Worm (Caenorhabditis elegans) whole organism, late embryonic: ENCODE results near the gene nuo-4.

Source experiments
- C08G9.2 ChIP-seq: sonication (generic microtip); optimal IDR thresholded peaks from 2 replicates; lab custom pipeline; 2016; ENCODE audit warnings: mild to moderate bottlenecking, missing genetic modification characterization, moderate library complexity, missing compliant biosample characterization
- K02D7.2 ChIP-seq: sonication (generic microtip); optimal IDR thresholded peaks from 2 replicates; lab custom pipeline; 2017; ENCODE audit warnings: mild to moderate bottlenecking, missing genetic modification characterization, missing compliant biosample characterization
- Y22D7AL.16 ChIP-seq: sonication (generic microtip); optimal IDR thresholded peaks from 2 replicates; lab custom pipeline; 2016; ENCODE audit warnings: missing genetic modification characterization, missing compliant biosample characterization
- ahr-1 ChIP-seq: sonication (generic microtip); optimal IDR thresholded peaks from 2 replicates; lab custom pipeline; 2016; ENCODE audit warnings: missing genetic modification characterization, missing compliant biosample characterization
- ama-1 ChIP-seq: fragments of 150-350 bp; optimal IDR thresholded peaks from 2 replicates; lab custom pipeline; 2014
- ceh-18 ChIP-seq: sonication (generic microtip); optimal IDR thresholded peaks from 2 replicates; lab custom pipeline; 2016; ENCODE audit warnings: missing genetic modification characterization, missing compliant biosample characterization
- ceh-19 ChIP-seq: fragments of 200-800 bp; sonication (Bioruptor generic); optimal IDR thresholded peaks from 2 replicates; lab custom pipeline; 2018; ENCODE audit warnings: mild to moderate bottlenecking, missing genetic modification characterization, missing compliant biosample characterization
- ceh-34 ChIP-seq: sonication (generic microtip); optimal IDR thresholded peaks from 2 replicates; lab custom pipeline; 2016; ENCODE audit warnings: mild to moderate bottlenecking, missing genetic modification characterization, missing compliant biosample characterization
- ceh-45 ChIP-seq: fragments of 200-800 bp; sonication (Bioruptor generic); IDR thresholded peaks from 2 replicates; pipeline ENCODE4 v1.3.6; 2022; ENCODE audit warnings: missing genetic modification reagents, missing genetic modification characterization, missing compliant biosample characterization
- ceh-48 ChIP-seq: sonication (generic microtip); optimal IDR thresholded peaks from 2 replicates; lab custom pipeline; 2016; ENCODE audit warnings: missing genetic modification characterization, inconsistent platforms, missing compliant biosample characterization
- ceh-6 ChIP-seq: fragments of 200-800 bp; sonication (Bioruptor generic); optimal IDR thresholded peaks from 2 replicates; lab custom pipeline; 2018; ENCODE audit warnings: mild to moderate bottlenecking, missing genetic modification characterization, missing compliant biosample characterization
- che-1 ChIP-seq: sonication (generic microtip); optimal IDR thresholded peaks from 2 replicates; lab custom pipeline; 2016; ENCODE audit warnings: mild to moderate bottlenecking, missing genetic modification characterization, missing compliant biosample characterization
- dmd-4 ChIP-seq: sonication (generic microtip); optimal IDR thresholded peaks from 2 replicates; lab custom pipeline; 2016; ENCODE audit warnings: borderline replicate concordance, missing genetic modification characterization, missing compliant biosample characterization
- elt-2 ChIP-seq: sonication (generic microtip); optimal IDR thresholded peaks from 2 replicates; lab custom pipeline; 2016; ENCODE audit warnings: missing genetic modification reagents, missing genetic modification characterization, missing compliant biosample characterization
- elt-4 ChIP-seq: sonication (generic microtip); optimal IDR thresholded peaks from 2 replicates; lab custom pipeline; 2016; ENCODE audit warnings: missing genetic modification characterization, missing compliant biosample characterization
- ets-4 ChIP-seq: sonication (generic microtip); optimal IDR thresholded peaks from 2 replicates; lab custom pipeline; 2016; ENCODE audit warnings: missing genetic modification characterization, missing compliant biosample characterization
- eyg-1 ChIP-seq: sonication (generic microtip); optimal IDR thresholded peaks from 2 replicates; lab custom pipeline; 2016; ENCODE audit warnings: missing genotype, missing genetic modification characterization, missing compliant biosample characterization
- hlh-13 ChIP-seq: fragments of 200-800 bp; sonication (Bioruptor generic); optimal IDR thresholded peaks from 2 replicates; lab custom pipeline; 2018; ENCODE audit warnings: mild to moderate bottlenecking, missing genetic modification characterization, missing compliant biosample characterization
- hlh-15 ChIP-seq: sonication (generic microtip); optimal IDR thresholded peaks from 2 replicates; lab custom pipeline; 2016; ENCODE audit warnings: missing genetic modification characterization, missing compliant biosample characterization
- hlh-30 ChIP-seq: sonication (generic microtip); optimal IDR thresholded peaks from 2 replicates; lab custom pipeline; 2017; ENCODE audit warnings: antibody characterized with exemption, missing genetic modification characterization, missing compliant biosample characterization; ENCODE audit not compliant: insufficient read depth
- hlh-6 ChIP-seq: sonication (generic microtip); optimal IDR thresholded peaks from 2 replicates; lab custom pipeline; 2016; ENCODE audit warnings: missing genotype, missing genetic modification characterization, missing compliant biosample characterization
- hlh-8 ChIP-seq: sonication (generic microtip); optimal IDR thresholded peaks from 2 replicates; lab custom pipeline; 2016; ENCODE audit warnings: missing genotype, missing genetic modification characterization, missing compliant biosample characterization
- lim-6 ChIP-seq: sonication (generic microtip); optimal IDR thresholded peaks from 2 replicates; lab custom pipeline; 2016; ENCODE audit warnings: missing genetic modification characterization, missing compliant biosample characterization
- nfya-1 ChIP-seq: sonication (generic microtip); optimal IDR thresholded peaks from 2 replicates; lab custom pipeline; 2017; ENCODE audit warnings: missing genetic modification characterization, mild to moderate bottlenecking, missing compliant biosample characterization, antibody characterized with exemption, moderate library complexity
- odd-2 ChIP-seq: sonication (generic microtip); optimal IDR thresholded peaks from 2 replicates; lab custom pipeline; 2017; ENCODE audit warnings: antibody characterized with exemption, mild to moderate bottlenecking, missing genetic modification characterization, missing compliant biosample characterization
- pat-9 ChIP-seq: fragments of 200-800 bp; sonication (Bioruptor generic); optimal IDR thresholded peaks from 2 replicates; lab custom pipeline; 2018; ENCODE audit warnings: mild to moderate bottlenecking, missing genetic modification characterization, moderate library complexity, missing compliant biosample characterization
- pax-1 ChIP-seq: fragments of 150-350 bp; optimal IDR thresholded peaks from 2 replicates; lab custom pipeline; 2014; ENCODE audit warnings: missing biosample characterization, missing genetic modification characterization
- pqm-1 ChIP-seq: sonication (generic microtip); optimal IDR thresholded peaks from 2 replicates; lab custom pipeline; 2016; ENCODE audit warnings: missing genetic modification characterization, missing compliant biosample characterization
- pros-1 ChIP-seq: fragments of 150-350 bp; optimal IDR thresholded peaks from 2 replicates; lab custom pipeline; 2014; ENCODE audit warnings: missing biosample characterization, missing genetic modification reagents, missing genetic modification characterization
- ref-2 ChIP-seq: sonication (generic microtip); optimal IDR thresholded peaks from 2 replicates; lab custom pipeline; 2016; ENCODE audit warnings: missing genetic modification characterization, missing compliant biosample characterization
- rnt-1 ChIP-seq: sonication (generic microtip); optimal IDR thresholded peaks from 2 replicates; lab custom pipeline; 2016; ENCODE audit warnings: missing genetic modification characterization, missing compliant biosample characterization
- syd-9 ChIP-seq: sonication (generic microtip); optimal IDR thresholded peaks from 2 replicates; lab custom pipeline; 2016; ENCODE audit warnings: mild to moderate bottlenecking, missing genetic modification characterization, moderate library complexity, missing compliant biosample characterization
- ttx-3 ChIP-seq: sonication (generic microtip); optimal IDR thresholded peaks from 2 replicates; lab custom pipeline; 2016; ENCODE audit warnings: missing genetic modification reagents, missing genetic modification characterization, missing compliant biosample characterization
- unc-3 ChIP-seq, 2 experiments: fragments of 200-800 bp in 1 of 2; sonication (Bioruptor generic) in 1 of 2; sonication (generic microtip) in 1 of 2; conservative IDR thresholded peaks in 1 of 2; optimal IDR thresholded peaks in 1 of 2; 2 replicates each; pipeline versions ENCODE4 v1.3.6 to Lab custom; 2016 to 2022; ENCODE audit warnings: missing compliant biosample characterization in 2 of 2, missing genetic modification characterization in 2 of 2, missing genetic modification reagents in 1 of 2
- unc-42 ChIP-seq: sonication (generic microtip); optimal IDR thresholded peaks from 2 replicates; lab custom pipeline; 2016; ENCODE audit warnings: missing genotype, missing genetic modification characterization, missing compliant biosample characterization
- unc-55 ChIP-seq: sonication (generic microtip); optimal IDR thresholded peaks from 2 replicates; lab custom pipeline; 2017; ENCODE audit warnings: missing biosample characterization, missing genetic modification reagents, missing genetic modification characterization

Gene nuo-4

DNA sequence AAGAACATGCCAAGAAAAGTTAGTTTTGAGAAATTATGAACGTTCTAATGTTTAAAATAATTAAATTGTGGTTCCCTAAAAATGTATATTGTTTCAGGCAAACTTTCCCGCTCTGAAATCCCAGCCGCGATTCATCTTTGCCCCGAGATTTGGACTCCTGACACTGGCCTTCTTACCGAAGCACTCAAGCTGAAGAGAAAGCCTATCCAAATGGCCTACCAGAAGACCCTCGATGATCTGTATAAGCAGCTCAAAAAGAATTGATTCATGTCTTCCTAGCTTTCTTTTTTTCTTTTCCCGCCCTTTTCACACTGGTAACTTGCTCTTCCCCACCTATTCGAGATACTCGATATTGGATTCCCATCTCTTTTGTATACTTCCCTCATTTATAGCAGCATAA is 11.5 kb upstream of the nuo-4 start:
- TF ChIP-seq odd-2 (tag; lab: Kevin White, UChicago) (no peak), ref-2 (tag; lab: Kevin White, UChicago) (no peak), eyg-1 (tag; lab: Kevin White, UChicago) (no peak), ceh-19 (GFP tag; lab: Kevin White, UChicago) (no peak), unc-3 (GFP tag; conservative IDR thresholded peaks at IDR 0.05; lab: Robert Waterston, UW) (no peak), unc-3 (tag; optimal IDR thresholded peaks at IDR 0.05; lab: Kevin White, UChicago) (no peak), pqm-1 (no peak), K02D7.2 (tag; lab: Kevin White, UChicago) (no peak), ceh-6 (GFP tag; lab: Kevin White, UChicago) (no peak), ceh-48 (no peak), elt-4 (tag; lab: Kevin White, UChicago) (no peak), ceh-18 (tag; lab: Kevin White, UChicago) (no peak), lim-6 (tag; lab: Kevin White, UChicago) (no peak)

DNA sequence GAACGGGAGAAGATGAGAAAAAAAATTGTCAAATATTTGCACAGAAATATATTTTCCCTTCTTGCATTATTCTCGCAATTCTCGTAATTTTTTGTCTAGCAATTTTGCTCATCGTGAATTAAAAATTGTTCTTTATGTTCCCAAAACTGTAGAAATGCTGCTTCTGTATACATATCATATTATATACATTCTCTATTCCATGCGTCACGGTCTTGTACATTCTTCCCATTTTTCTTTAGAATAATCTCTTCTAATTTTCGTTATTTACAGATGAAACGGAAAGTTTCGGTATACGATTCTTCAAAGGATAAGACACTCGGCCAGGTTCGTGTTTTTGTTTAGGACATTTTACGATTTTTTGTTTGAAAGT is 8.9 kb upstream of the nuo-4 start, which contains the start of gene acs-4:
TSS of gene acs-4 (plus strand) at position 271 of the 370 bp plus-strand sequence.
- TF ChIP-seq ahr-1 (tag; lab: Kevin White, UChicago), result no peak
- TF ChIP-seq hlh-15, result no peak
- no peak for TF ChIP-seq rnt-1 (tag; lab: Kevin White, UChicago)
- TF ChIP-seq syd-9, result no peak
- TF ChIP-seq unc-55 (GFP tag; lab: Kevin White, UChicago), result no peak
- no peak for TF ChIP-seq hlh-13 (GFP tag; lab: Kevin White, UChicago)
- TF ChIP-seq che-1, result no peak
- no peak for TF ChIP-seq ttx-3 (tag; lab: Kevin White, UChicago)
- no peak for TF ChIP-seq pax-1 (tag; lab: Kevin White, UChicago)
- TF ChIP-seq ets-4 (tag; lab: Kevin White, UChicago), result no peak
- no peak for TF ChIP-seq pat-9 (tag; lab: Kevin White, UChicago)
- TF ChIP-seq unc-42 (tag; lab: Kevin White, UChicago), result no peak
- no peak for TF ChIP-seq ceh-45 (GFP tag; lab: Robert Waterston, UW)

DNA sequence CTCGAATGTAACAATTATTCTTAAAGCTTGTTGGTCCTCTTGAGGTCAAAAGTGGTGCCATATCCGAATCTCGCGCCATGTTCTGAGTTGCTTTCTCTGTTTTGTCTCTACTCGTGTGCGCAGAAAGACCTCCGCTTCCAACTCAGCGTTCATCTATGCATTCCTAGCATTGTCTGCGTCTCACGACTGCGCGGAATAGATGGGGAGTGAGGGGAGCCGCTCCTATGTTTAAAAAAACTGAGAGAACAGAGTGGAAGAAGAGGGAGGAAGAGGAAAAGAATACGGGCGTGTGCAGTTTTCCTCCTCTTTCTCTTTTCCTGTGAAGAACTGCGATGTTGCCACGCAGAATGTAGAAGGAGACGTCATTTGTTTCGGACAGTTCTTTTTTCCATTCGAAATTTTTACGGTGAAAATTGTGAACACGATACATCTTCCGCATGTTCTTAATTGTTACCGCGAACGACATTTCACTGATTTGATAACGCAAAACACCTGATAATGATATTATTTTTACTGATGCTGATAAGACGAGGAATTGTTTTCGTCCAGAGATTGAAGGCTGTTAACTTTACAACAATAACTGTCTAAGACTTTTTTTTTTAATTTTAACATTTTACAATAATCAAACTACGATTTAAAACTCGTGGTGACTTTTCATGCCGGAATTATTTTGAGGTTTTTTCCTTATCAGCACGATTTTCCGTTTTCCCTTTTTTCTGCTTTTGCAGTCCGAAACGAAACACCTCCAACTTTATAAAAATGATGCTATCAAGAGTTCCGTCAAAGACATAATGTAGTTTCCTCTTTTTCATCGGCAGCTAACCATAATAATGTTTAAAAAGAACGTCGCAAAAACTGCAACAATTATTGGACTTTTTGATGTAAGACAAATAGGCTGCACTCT is 8.3 kb upstream of the nuo-4 start:
- TF ChIP-seq ceh-6 (GFP tag; lab: Kevin White, UChicago), result no peak
- TF ChIP-seq Y22D7AL.16, result no peak
- TF ChIP-seq hlh-8 (tag; lab: Kevin White, UChicago), result no peak
- TF ChIP-seq hlh-13 (GFP tag; lab: Kevin White, UChicago), result no peak
- peak; percentile 91 for TF ChIP-seq elt-2 (tag; lab: Kevin White, UChicago)
- no peak for TF ChIP-seq hlh-6 (tag; lab: Kevin White, UChicago)
- TF ChIP-seq C08G9.2 (tag; lab: Kevin White, UChicago), result no peak
- no peak for TF ChIP-seq pat-9 (tag; lab: Kevin White, UChicago)
- TF ChIP-seq ama-1 (lab: Kevin White, UChicago), result no peak
- TF ChIP-seq nfya-1 (tag; lab: Kevin White, UChicago), result peak; percentile 8
- TF ChIP-seq ahr-1 (tag; lab: Kevin White, UChicago), result no peak
- TF ChIP-seq hlh-30 (tag; lab: Kevin White, UChicago), result no peak

DNA sequence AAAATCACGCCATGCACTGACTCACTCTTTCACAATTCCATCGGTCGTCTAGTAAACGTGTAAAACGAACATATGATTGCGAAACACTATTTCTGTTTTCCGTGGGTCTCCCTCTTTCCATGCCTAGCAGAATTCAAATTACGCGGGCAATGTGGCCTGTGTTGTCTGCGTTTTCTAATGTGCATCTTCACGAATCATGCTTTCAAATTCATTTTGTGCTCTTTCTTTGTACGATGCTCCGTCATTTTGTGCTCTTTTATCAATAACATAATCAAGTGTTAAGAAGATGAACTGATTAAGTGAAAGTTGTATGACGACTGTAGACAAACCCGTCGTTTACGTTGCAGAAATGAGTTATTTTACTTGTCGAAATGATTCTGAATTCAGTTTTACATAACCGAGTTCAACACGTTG is 7.2 kb upstream of the nuo-4 start:
- TF ChIP-seq elt-2 (tag; lab: Kevin White, UChicago) (peak; percentile 45), dmd-4 (tag; lab: Kevin White, UChicago) (no peak), hlh-30 (tag; lab: Kevin White, UChicago) (no peak), pros-1 (tag; lab: Kevin White, UChicago) (no peak), ceh-34 (no peak)
